Worm (Caenorhabditis elegans) whole organism, L2 larva: ENCODE measurements around the gene sgca-1.
A peak's percentile ranks its signal among the peaks of the same experiment; 100 is the strongest.

ENCODE experiments used
- C34F6.9 ChIP-seq: fragments of 150-350 bp; optimal IDR thresholded peaks from 2 replicates; lab custom pipeline; 2014; ENCODE audit warnings: missing biosample characterization, missing genetic modification characterization
- F13H6.1 ChIP-seq: sonication (generic microtip); optimal IDR thresholded peaks from 2 replicates; lab custom pipeline; 2016; ENCODE audit warnings: missing genetic modification characterization, missing compliant biosample characterization
- R02D3.7 ChIP-seq: fragments of 150-350 bp; optimal IDR thresholded peaks from 2 replicates; lab custom pipeline; 2014; ENCODE audit warnings: missing biosample characterization, missing genetic modification characterization
- Y55F3AM.14 ChIP-seq: fragments of 200-800 bp; sonication (Bioruptor generic); optimal IDR thresholded peaks from 2 replicates; lab custom pipeline; 2018; ENCODE audit warnings: mild to moderate bottlenecking, missing genetic modification characterization, missing compliant biosample characterization
- ZK546.5 ChIP-seq: sonication (generic microtip); optimal IDR thresholded peaks from 2 replicates; lab custom pipeline; 2017; ENCODE audit warnings: missing biosample characterization, missing genetic modification characterization
- alr-1 ChIP-seq: fragments of 150-350 bp; optimal IDR thresholded peaks from 2 replicates; lab custom pipeline; 2014; ENCODE audit warnings: missing biosample characterization, missing genetic modification characterization
- ama-1 ChIP-seq: fragments of 150-350 bp; optimal IDR thresholded peaks from 2 replicates; lab custom pipeline; 2018; ENCODE audit warnings: inconsistent platforms
- blmp-1 ChIP-seq: sonication (generic microtip); optimal IDR thresholded peaks from 2 replicates; lab custom pipeline; 2017; ENCODE audit warnings: missing genetic modification characterization, mild to moderate bottlenecking, missing compliant biosample characterization, antibody characterized with exemption, moderate library complexity; ENCODE audit not compliant: insufficient read depth
- ceh-16 ChIP-seq: fragments of 150-350 bp; optimal IDR thresholded peaks from 2 replicates; lab custom pipeline; 2014; ENCODE audit warnings: missing biosample characterization, missing genetic modification characterization
- ceh-82 ChIP-seq: fragments of 150-350 bp; optimal IDR thresholded peaks from 2 replicates; lab custom pipeline; 2014; ENCODE audit warnings: missing biosample characterization, missing genetic modification characterization
- crh-2 ChIP-seq: sonication (generic microtip); optimal IDR thresholded peaks from 2 replicates; lab custom pipeline; 2017; ENCODE audit warnings: missing biosample characterization, missing genetic modification characterization
- dmd-4 ChIP-seq: sonication (generic microtip); optimal IDR thresholded peaks from 2 replicates; lab custom pipeline; 2017; ENCODE audit warnings: missing biosample characterization, missing genetic modification characterization
- egl-27 ChIP-seq: sonication (generic microtip); optimal IDR thresholded peaks from 3 replicates; lab custom pipeline; 2017; ENCODE audit warnings: missing biosample characterization, missing genetic modification reagents, missing genetic modification characterization
- elt-1 ChIP-seq: fragments of 150-350 bp; optimal IDR thresholded peaks from 2 replicates; lab custom pipeline; 2014; ENCODE audit warnings: missing biosample characterization, missing genetic modification characterization
- elt-3 ChIP-seq: sonication (generic microtip); optimal IDR thresholded peaks from 2 replicates; lab custom pipeline; 2017; ENCODE audit warnings: missing biosample characterization, missing genetic modification characterization
- fos-1 ChIP-seq: fragments of 150-350 bp; optimal IDR thresholded peaks from 2 replicates; lab custom pipeline; 2014; ENCODE audit warnings: missing biosample characterization, missing genetic modification characterization
- gmeb-1 ChIP-seq: fragments of 150-350 bp; optimal IDR thresholded peaks from 2 replicates; lab custom pipeline; 2014; ENCODE audit warnings: missing biosample characterization, missing genetic modification characterization
- lin-11 ChIP-seq: fragments of 150-350 bp; sonication (generic microtip); optimal IDR thresholded peaks from 2 replicates; lab custom pipeline; 2014; ENCODE audit warnings: missing biosample characterization, missing genetic modification characterization, inconsistent platforms, mixed read lengths
- lin-13 ChIP-seq: fragments of 150-350 bp; optimal IDR thresholded peaks from 2 replicates; lab custom pipeline; 2014; ENCODE audit warnings: missing biosample characterization, missing genetic modification reagents, missing genetic modification characterization
- lin-39 ChIP-seq: fragments of 150-350 bp; optimal IDR thresholded peaks from 2 replicates; lab custom pipeline; 2014; ENCODE audit warnings: missing biosample characterization, missing genetic modification reagents, missing genetic modification characterization
- lsy-2 ChIP-seq, 2 experiments: fragments of 150-350 bp in 1 of 2; sonication (generic microtip) in 1 of 2; optimal IDR thresholded peaks; 2 replicates each; lab custom pipeline; 2014 to 2017; ENCODE audit warnings: missing biosample characterization in 2 of 2, missing genetic modification characterization in 2 of 2
- mab-5 ChIP-seq: fragments of 150-350 bp; optimal IDR thresholded peaks from 2 replicates; lab custom pipeline; 2014; ENCODE audit warnings: missing biosample characterization, missing genetic modification characterization
- mbf-1 ChIP-seq: sonication (generic microtip); optimal IDR thresholded peaks from 2 replicates; lab custom pipeline; 2017; ENCODE audit warnings: missing biosample characterization, missing genetic modification characterization
- mdl-1 ChIP-seq, 2 experiments: fragments of 150-350 bp in 1 of 2; sonication (generic microtip) in 1 of 2; optimal IDR thresholded peaks; 2 replicates each; lab custom pipeline; 2017; ENCODE audit warnings: missing biosample characterization in 2 of 2, missing genetic modification characterization in 2 of 2
- nhr-10 ChIP-seq: sonication (generic microtip); optimal IDR thresholded peaks from 2 replicates; lab custom pipeline; 2017; ENCODE audit warnings: missing biosample characterization, missing genetic modification characterization
- nhr-12 ChIP-seq: fragments of 150-350 bp; optimal IDR thresholded peaks from 2 replicates; lab custom pipeline; 2014; ENCODE audit warnings: missing biosample characterization, missing genetic modification characterization
- nhr-129 ChIP-seq: fragments of 150-350 bp; optimal IDR thresholded peaks from 2 replicates; lab custom pipeline; 2014; ENCODE audit warnings: missing biosample characterization, missing genetic modification characterization
- nhr-21 ChIP-seq: fragments of 150-350 bp; optimal IDR thresholded peaks from 2 replicates; lab custom pipeline; 2014; ENCODE audit warnings: missing biosample characterization, missing genetic modification characterization
- nhr-23 ChIP-seq: fragments of 150-350 bp; optimal IDR thresholded peaks from 2 replicates; lab custom pipeline; 2014; ENCODE audit warnings: missing biosample characterization, missing genetic modification reagents, missing genetic modification characterization
- nhr-237 ChIP-seq: fragments of 150-350 bp; optimal IDR thresholded peaks from 2 replicates; lab custom pipeline; 2014; ENCODE audit warnings: missing biosample characterization, missing genetic modification characterization
- nhr-6 ChIP-seq: fragments of 150-350 bp; optimal IDR thresholded peaks from 2 replicates; lab custom pipeline; 2014; ENCODE audit warnings: missing biosample characterization, missing genetic modification characterization
- nhr-77 ChIP-seq: fragments of 150-350 bp; optimal IDR thresholded peaks from 2 replicates; lab custom pipeline; 2014; ENCODE audit warnings: missing biosample characterization, missing genetic modification characterization
- sem-4 ChIP-seq: fragments of 150-350 bp; optimal IDR thresholded peaks from 2 replicates; lab custom pipeline; 2014; ENCODE audit warnings: missing biosample characterization, missing genetic modification reagents, missing genetic modification characterization
- sma-9 ChIP-seq, 2 experiments: fragments of 150-350 bp in 1 of 2; sonication (generic microtip) in 1 of 2; optimal IDR thresholded peaks; 2 replicates each; lab custom pipeline; 2014 to 2016; ENCODE audit warnings: missing genetic modification characterization in 2 of 2, mild to moderate bottlenecking in 1 of 2, missing biosample characterization in 1 of 2, missing compliant biosample characterization in 1 of 2, missing genetic modification reagents in 1 of 2, moderate library complexity in 1 of 2
- snpc-4 ChIP-seq: fragments of 150-350 bp; optimal IDR thresholded peaks from 2 replicates; lab custom pipeline; 2014; ENCODE audit warnings: missing biosample characterization, missing genetic modification characterization
- unc-39 ChIP-seq: fragments of 150-350 bp; optimal IDR thresholded peaks from 2 replicates; lab custom pipeline; 2014; ENCODE audit warnings: missing biosample characterization, missing genetic modification characterization
- unc-55 ChIP-seq: fragments of 150-350 bp; sonication (generic microtip); optimal IDR thresholded peaks from 3 replicates; lab custom pipeline; 2014; ENCODE audit warnings: missing biosample characterization, missing genetic modification reagents, missing genetic modification characterization
- unc-62 ChIP-seq: fragments of 150-350 bp; optimal IDR thresholded peaks from 2 replicates; lab custom pipeline; 2014; ENCODE audit warnings: missing biosample characterization, missing genetic modification reagents, missing genetic modification characterization
- zag-1 ChIP-seq: fragments of 150-350 bp; optimal IDR thresholded peaks from 2 replicates; lab custom pipeline; 2014; ENCODE audit warnings: missing biosample characterization, missing genetic modification characterization
- ztf-1 ChIP-seq: fragments of 200-800 bp; sonication (Bioruptor generic); conservative IDR thresholded peaks from 2 replicates; pipeline ENCODE4 v1.3.6; 2022; ENCODE audit warnings: missing genetic modification characterization, missing compliant biosample characterization
- ztf-11 ChIP-seq: sonication (generic microtip); optimal IDR thresholded peaks from 2 replicates; lab custom pipeline; 2017; ENCODE audit warnings: missing biosample characterization, missing genetic modification characterization
- ztf-4 ChIP-seq: fragments of 150-350 bp; optimal IDR thresholded peaks from 2 replicates; lab custom pipeline; 2014; ENCODE audit warnings: missing biosample characterization, missing genetic modification characterization

sgca-1 gene

ce11 chrX:6746849-6747248 lies 42.5 kb downstream of the sgca-1 start:
- TF ChIP-seq nhr-77 (tag; lab: Kevin White, UChicago) (no peak), C34F6.9 (tag; lab: Kevin White, UChicago) (peak; percentile 3), sma-9 (GFP tag; optimal IDR thresholded peaks at IDR 0.05; lab: Kevin White, UChicago) (peak; percentile 2), sma-9 (tag; optimal IDR thresholded peaks at IDR 0.05; lab: Kevin White, UChicago) (no peak), ztf-1 (GFP tag; lab: Robert Waterston, UW) (no peak), ztf-4 (no peak), mdl-1 (tag; optimal IDR thresholded peaks at IDR 0.05; lab: Kevin White, UChicago) (peak; percentile 68 to 90), elt-3 (tag; lab: Kevin White, UChicago) (no peak)

ce11 chrX:6745515-6745914 lies 43.8 kb downstream of the sgca-1 start:
- peak; percentile 66 for TF ChIP-seq F13H6.1 (tag; lab: Kevin White, UChicago)
- peak; percentile 45 for TF ChIP-seq nhr-21
- no peak for TF ChIP-seq ztf-11 (tag; lab: Kevin White, UChicago)
- no peak for TF ChIP-seq nhr-237
- TF ChIP-seq mdl-1 (tag; optimal IDR thresholded peaks at IDR 0.05; lab: Kevin White, UChicago): peak; percentile 80 to 83
- peak; percentile 63 for TF ChIP-seq nhr-129 (tag; lab: Kevin White, UChicago)
- peak; percentile 16 for TF ChIP-seq egl-27
- TF ChIP-seq fos-1 (tag; lab: Kevin White, UChicago): no peak
- no peak for TF ChIP-seq mbf-1 (tag; lab: Kevin White, UChicago)
- no peak for TF ChIP-seq gmeb-1 (tag; lab: Kevin White, UChicago)
- peak; percentile 89 for TF ChIP-seq sma-9 (GFP tag; optimal IDR thresholded peaks at IDR 0.05; lab: Kevin White, UChicago)
- TF ChIP-seq sma-9 (tag; optimal IDR thresholded peaks at IDR 0.05; lab: Kevin White, UChicago): no peak
- no peak for TF ChIP-seq dmd-4 (tag; lab: Kevin White, UChicago)

DNA sequence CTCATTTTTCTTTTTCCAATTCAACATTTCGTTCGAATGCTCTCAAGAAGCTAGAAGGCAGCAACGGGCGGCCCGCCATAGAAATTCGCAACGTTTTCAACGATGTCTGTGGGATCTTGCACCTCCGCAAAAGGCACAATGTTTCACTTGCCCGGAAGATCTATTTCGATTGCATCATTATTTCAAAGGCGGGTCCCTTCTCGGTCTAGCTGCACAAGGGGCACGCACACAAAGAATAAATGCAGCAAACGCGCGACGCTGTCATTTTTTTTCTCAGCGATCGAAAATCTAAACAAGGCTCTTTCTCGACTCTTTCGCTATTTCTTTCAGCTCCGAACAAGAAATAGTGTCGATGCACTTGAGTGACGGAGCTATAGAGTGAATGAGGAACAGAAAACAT lies 44.4 kb downstream of the sgca-1 start:
- no peak for TF ChIP-seq mbf-1 (tag; lab: Kevin White, UChicago)
- peak; percentile 84 to 90 for TF ChIP-seq mdl-1 (tag; optimal IDR thresholded peaks at IDR 0.05; lab: Kevin White, UChicago)
- no peak for TF ChIP-seq unc-55 (GFP tag; lab: Kevin White, UChicago)
- no peak for TF ChIP-seq snpc-4 (tag; lab: Kevin White, UChicago)
- peak; percentile 54 for TF ChIP-seq sma-9 (GFP tag; optimal IDR thresholded peaks at IDR 0.05; lab: Kevin White, UChicago)
- TF ChIP-seq sma-9 (tag; optimal IDR thresholded peaks at IDR 0.05; lab: Kevin White, UChicago): no peak
- no peak for TF ChIP-seq fos-1 (tag; lab: Kevin White, UChicago)
- TF ChIP-seq lsy-2 (tag; optimal IDR thresholded peaks at IDR 0.05; lab: Kevin White, UChicago): peak in 1 of 2 experiments; percentile 6
- no peak for TF ChIP-seq F13H6.1 (tag; lab: Kevin White, UChicago)
- TF ChIP-seq lin-13: no peak
- TF ChIP-seq ZK546.5 (tag; lab: Kevin White, UChicago): no peak
- TF ChIP-seq nhr-23 (tag; lab: Kevin White, UChicago): no peak
- peak; percentile 80 for TF ChIP-seq nhr-129 (tag; lab: Kevin White, UChicago)
- peak; percentile 68 for TF ChIP-seq zag-1 (tag; lab: Kevin White, UChicago)
- TF ChIP-seq egl-27: no peak
- no peak for TF ChIP-seq nhr-10
- TF ChIP-seq, all 48 proteins: peak for 5

DNA sequence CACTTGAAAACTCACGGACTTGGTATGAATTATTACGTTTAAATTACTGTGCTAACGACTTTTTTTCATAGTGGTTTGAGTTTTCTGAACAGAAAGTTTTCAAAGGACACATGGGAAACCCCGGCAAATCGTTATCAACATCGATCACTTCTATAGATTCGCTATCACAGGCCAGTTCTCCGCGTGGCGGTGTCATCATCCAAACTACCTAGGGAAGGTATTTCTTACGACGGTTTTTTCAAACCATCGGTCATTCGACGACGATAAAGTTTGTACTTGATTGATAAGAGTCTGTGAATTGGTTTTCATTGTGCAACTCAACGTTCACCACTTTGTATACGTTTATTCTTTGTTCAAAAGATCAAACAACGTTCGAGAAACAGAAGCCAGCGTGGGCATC lies 44.8 kb downstream of the sgca-1 start:
- no peak for TF ChIP-seq unc-39 (tag; lab: Kevin White, UChicago)
- TF ChIP-seq lin-39 (tag; lab: Kevin White, UChicago): no peak
- no peak for TF ChIP-seq dmd-4 (tag; lab: Kevin White, UChicago)
- TF ChIP-seq nhr-237: no peak
- no peak for TF ChIP-seq nhr-12
- no peak for TF ChIP-seq mbf-1 (tag; lab: Kevin White, UChicago)
- no peak for TF ChIP-seq elt-1 (tag; lab: Kevin White, UChicago)
- TF ChIP-seq unc-62 (GFP tag; lab: Kevin White, UChicago): no peak
- TF ChIP-seq ZK546.5 (tag; lab: Kevin White, UChicago): no peak
- TF ChIP-seq ztf-11 (tag; lab: Kevin White, UChicago): no peak
- no peak for TF ChIP-seq mab-5 (tag; lab: Kevin White, UChicago)
- TF ChIP-seq nhr-77 (tag; lab: Kevin White, UChicago): no peak
- TF ChIP-seq ztf-1 (GFP tag; lab: Robert Waterston, UW): no peak
- TF ChIP-seq nhr-21: peak; percentile 25
- no peak for TF ChIP-seq zag-1 (tag; lab: Kevin White, UChicago)
- peak; percentile 78 to 95 for TF ChIP-seq mdl-1 (tag; optimal IDR thresholded peaks at IDR 0.05; lab: Kevin White, UChicago)
- no peak for TF ChIP-seq F13H6.1 (tag; lab: Kevin White, UChicago)
- TF ChIP-seq ama-1 (lab: Kevin White, UChicago): no peak
- TF ChIP-seq Y55F3AM.14 (GFP tag; lab: Kevin White, UChicago): no peak
- TF ChIP-seq sem-4 (tag; lab: Kevin White, UChicago): no peak
- no peak for TF ChIP-seq R02D3.7 (tag; lab: Kevin White, UChicago)
- TF ChIP-seq ceh-82 (tag; lab: Kevin White, UChicago): no peak
- TF ChIP-seq sma-9 (GFP tag; optimal IDR thresholded peaks at IDR 0.05; lab: Kevin White, UChicago): peak; percentile 95
- TF ChIP-seq sma-9 (tag; optimal IDR thresholded peaks at IDR 0.05; lab: Kevin White, UChicago): no peak
- no peak for TF ChIP-seq nhr-23 (tag; lab: Kevin White, UChicago)
- TF ChIP-seq blmp-1: peak; percentile 11
- TF ChIP-seq nhr-6 (tag; lab: Kevin White, UChicago): no peak
- TF ChIP-seq unc-55 (GFP tag; lab: Kevin White, UChicago): no peak
- TF ChIP-seq lin-11: no peak
- peak; percentile 65 for TF ChIP-seq gmeb-1 (tag; lab: Kevin White, UChicago)
- peak; percentile 33 for TF ChIP-seq egl-27
- no peak for TF ChIP-seq snpc-4 (tag; lab: Kevin White, UChicago)
- peak; percentile 48 for TF ChIP-seq crh-2 (tag; lab: Kevin White, UChicago)
- peak; percentile 95 for TF ChIP-seq fos-1 (tag; lab: Kevin White, UChicago)
- no peak for TF ChIP-seq nhr-129 (tag; lab: Kevin White, UChicago)
- TF ChIP-seq ceh-16: no peak
- no peak for TF ChIP-seq alr-1 (tag; lab: Kevin White, UChicago)
- no peak for TF ChIP-seq elt-3 (tag; lab: Kevin White, UChicago)
